Worm (Caenorhabditis elegans) whole organism, young adult: Measurements from ENCODE around the gene T26C12.3.

Experiments used
- B0336.3 ChIP-seq: fragments of 200-800 bp; sonication (Bioruptor generic); IDR thresholded peaks from 2 replicates; pipeline ENCODE4 v1.3.6; 2022; ENCODE audit warnings: missing genetic modification characterization, missing compliant biosample characterization
- C06A6.2 ChIP-seq: fragments of 200-800 bp; sonication (Bioruptor generic); conservative IDR thresholded peaks from 2 replicates; pipeline ENCODE4 v1.3.6; 2022; ENCODE audit warnings: missing genetic modification characterization, missing compliant biosample characterization
- F39B2.1 ChIP-seq: fragments of 200-800 bp; sonication (Bioruptor generic); IDR thresholded peaks from 2 replicates; pipeline ENCODE4 v1.3.6; 2022; ENCODE audit warnings: missing genetic modification reagents, missing genetic modification characterization, missing compliant biosample characterization
- F49E8.2 ChIP-seq: sonication (generic microtip); optimal IDR thresholded peaks from 3 replicates; lab custom pipeline; 2017; ENCODE audit warnings: missing genetic modification characterization, mild to moderate bottlenecking, missing compliant biosample characterization, antibody characterized with exemption, moderate library complexity; ENCODE audit not compliant: insufficient read depth
- K12H6.12 ChIP-seq: fragments of 200-800 bp; sonication (Bioruptor generic); optimal IDR thresholded peaks from 2 replicates; lab custom pipeline; 2018; ENCODE audit warnings: mild to moderate bottlenecking, missing genetic modification characterization, missing compliant biosample characterization
- T07F8.4 ChIP-seq: sonication (generic microtip); optimal IDR thresholded peaks from 2 replicates; lab custom pipeline; 2016; ENCODE audit warnings: mild to moderate bottlenecking, missing genetic modification characterization, moderate library complexity, missing compliant biosample characterization
- Y95B8A.8 ChIP-seq: fragments of 200-800 bp; sonication (Bioruptor generic); IDR thresholded peaks from 2 replicates; pipeline ENCODE4 v1.3.6; 2022; ENCODE audit warnings: missing genetic modification reagents, missing genetic modification characterization, missing compliant biosample characterization
- aptf-2 ChIP-seq: fragments of 200-800 bp; sonication (Bioruptor generic); conservative IDR thresholded peaks from 2 replicates; pipeline ENCODE4 v1.3.6; 2022; ENCODE audit warnings: missing genetic modification reagents, missing genetic modification characterization, missing compliant biosample characterization
- atf-7 ChIP-seq: sonication (generic microtip); optimal IDR thresholded peaks from 2 replicates; lab custom pipeline; 2017; ENCODE audit warnings: mild to moderate bottlenecking, missing genetic modification characterization, missing compliant biosample characterization
- attf-3 ChIP-seq: fragments of 200-800 bp; sonication (Bioruptor generic); conservative IDR thresholded peaks from 2 replicates; pipeline ENCODE4 v1.3.6; 2022; ENCODE audit warnings: missing genetic modification reagents, missing genetic modification characterization, missing compliant biosample characterization
- attf-5 ChIP-seq: fragments of 200-800 bp; sonication (Bioruptor generic); optimal IDR thresholded peaks from 2 replicates; lab custom pipeline; 2018; ENCODE audit warnings: mild to moderate bottlenecking, missing genetic modification characterization, missing compliant biosample characterization
- ccch-3 ChIP-seq: fragments of 200-800 bp; sonication (Bioruptor generic); optimal IDR thresholded peaks from 2 replicates; lab custom pipeline; 2018; ENCODE audit warnings: mild to moderate bottlenecking, missing genetic modification characterization, missing compliant biosample characterization
- cebp-1 ChIP-seq, 2 experiments: fragments of 200-800 bp in 1 of 2; sonication (Bioruptor generic) in 1 of 2; sonication (generic microtip) in 1 of 2; IDR thresholded peaks in 1 of 2; optimal IDR thresholded peaks in 1 of 2; 2 replicates each; pipeline versions ENCODE4 v1.3.6 to Lab custom; 2017 to 2022; ENCODE audit warnings: missing compliant biosample characterization in 2 of 2, missing genetic modification characterization in 2 of 2, mild to moderate bottlenecking in 1 of 2, missing genetic modification reagents in 1 of 2, moderate library complexity in 1 of 2
- cebp-2 ChIP-seq: fragments of 200-800 bp; sonication (Bioruptor generic); IDR thresholded peaks from 2 replicates; pipeline ENCODE4 v1.3.6; 2022; ENCODE audit warnings: missing genetic modification characterization, missing compliant biosample characterization
- ceh-79 ChIP-seq: sonication (generic microtip); optimal IDR thresholded peaks from 2 replicates; lab custom pipeline; 2017; ENCODE audit warnings: mild to moderate bottlenecking, missing genetic modification characterization, missing compliant biosample characterization
- chd-7 ChIP-seq: sonication (generic microtip); optimal IDR thresholded peaks from 2 replicates; lab custom pipeline; 2016; ENCODE audit warnings: mild to moderate bottlenecking, missing genetic modification characterization, moderate library complexity, missing compliant biosample characterization
- dox-1 ChIP-seq: fragments of 200-800 bp; sonication (Bioruptor generic); IDR thresholded peaks from 2 replicates; pipeline ENCODE4 v1.3.6; 2022; ENCODE audit warnings: missing genetic modification reagents, missing genetic modification characterization, missing compliant biosample characterization
- ekl-4 ChIP-seq: fragments of 200-800 bp; sonication (Bioruptor generic); IDR thresholded peaks from 2 replicates; pipeline ENCODE4 v1.3.6; 2022; ENCODE audit warnings: missing genetic modification reagents, missing genetic modification characterization, missing compliant biosample characterization
- ets-4 ChIP-seq: fragments of 200-800 bp; sonication (Bioruptor generic); optimal IDR thresholded peaks from 2 replicates; lab custom pipeline; 2018; ENCODE audit warnings: mild to moderate bottlenecking, missing genetic modification characterization, missing compliant biosample characterization
- hmg-1.2 ChIP-seq: fragments of 200-800 bp; sonication (Bioruptor generic); IDR thresholded peaks from 2 replicates; pipeline ENCODE4 v1.3.6; 2022; ENCODE audit warnings: missing genetic modification reagents, missing genetic modification characterization, missing compliant biosample characterization
- hmg-20 ChIP-seq: fragments of 200-800 bp; sonication (Bioruptor generic); IDR thresholded peaks from 2 replicates; pipeline ENCODE4 v1.3.6; 2022; ENCODE audit warnings: missing genetic modification reagents, missing genetic modification characterization, missing compliant biosample characterization
- let-607 ChIP-seq, 2 experiments: fragments of 200-800 bp in 1 of 2; sonication (Bioruptor generic) in 1 of 2; sonication (generic microtip) in 1 of 2; optimal IDR thresholded peaks; 2 replicates each; lab custom pipeline; 2016 to 2018; ENCODE audit warnings: mild to moderate bottlenecking in 2 of 2, missing compliant biosample characterization in 2 of 2, missing genetic modification characterization in 2 of 2, moderate library complexity in 2 of 2, missing genotype in 1 of 2
- lin-40 ChIP-seq: sonication (generic microtip); optimal IDR thresholded peaks from 2 replicates; lab custom pipeline; 2016; ENCODE audit warnings: missing genetic modification characterization, mild to moderate bottlenecking, missing compliant biosample characterization, missing genotype, missing genetic modification reagents
- lir-1 ChIP-seq: fragments of 200-800 bp; sonication (Bioruptor generic); conservative IDR thresholded peaks from 2 replicates; pipeline ENCODE4 v1.3.6; 2022; ENCODE audit warnings: missing genetic modification reagents, missing genetic modification characterization, missing compliant biosample characterization
- lsy-27 ChIP-seq: sonication (generic microtip); optimal IDR thresholded peaks from 2 replicates; lab custom pipeline; 2017; ENCODE audit warnings: missing genetic modification characterization, mild to moderate bottlenecking, missing compliant biosample characterization, antibody characterized with exemption, missing genotype, borderline replicate concordance; ENCODE audit not compliant: insufficient read depth
- nfya-2 ChIP-seq: fragments of 200-800 bp; sonication (Bioruptor generic); IDR thresholded peaks from 2 replicates; pipeline ENCODE4 v1.3.6; 2022; ENCODE audit warnings: missing genetic modification reagents, missing genetic modification characterization, missing compliant biosample characterization
- nhr-80 ChIP-seq: sonication (generic microtip); optimal IDR thresholded peaks from 2 replicates; lab custom pipeline; 2016; ENCODE audit warnings: missing genetic modification characterization, missing compliant biosample characterization
- nhr-90 ChIP-seq: sonication (generic microtip); optimal IDR thresholded peaks from 2 replicates; lab custom pipeline; 2016; ENCODE audit warnings: missing genotype, mild to moderate bottlenecking, missing genetic modification characterization, missing compliant biosample characterization
- rec-8 ChIP-seq, 2 experiments: sonication (generic microtip); optimal IDR thresholded peaks; 2 replicates each; lab custom pipeline; 2016; ENCODE audit warnings: mild to moderate bottlenecking in 2 of 2, missing genetic modification characterization in 2 of 2, missing genetic modification reagents in 2 of 2, missing genotype in 2 of 2, missing biosample characterization in 1 of 2, missing compliant biosample characterization in 1 of 2, moderate library complexity in 1 of 2
- rpc-1 ChIP-seq, 2 experiments: fragments of 150-350 bp in 1 of 2; sonication (generic microtip) in 1 of 2; optimal IDR thresholded peaks; 2 replicates each; lab custom pipeline; 2014 to 2018; ENCODE audit warnings: missing biosample characterization in 1 of 2, missing genetic modification characterization in 1 of 2, missing genetic modification reagents in 1 of 2, missing genotype in 1 of 2
- snpc-3.4 ChIP-seq: sonication (generic microtip); optimal IDR thresholded peaks from 2 replicates; lab custom pipeline; 2017; ENCODE audit warnings: missing genetic modification characterization, mild to moderate bottlenecking, missing compliant biosample characterization, antibody characterized with exemption, moderate library complexity, missing genotype, missing genetic modification reagents
- snpc-4 ChIP-seq, 5 experiments: fragments of 150-350 bp in 1 of 5; sonication (generic microtip) in 4 of 5; optimal IDR thresholded peaks; 2 replicates each; lab custom pipeline; 2014 to 2018; ENCODE audit warnings: missing genetic modification characterization in 5 of 5, missing biosample characterization in 3 of 5, antibody characterized with exemption in 2 of 5, mild to moderate bottlenecking in 2 of 5, missing compliant biosample characterization in 2 of 5, missing genotype in 2 of 5, moderate library complexity in 2 of 5, missing genetic modification reagents in 1 of 5
- sptf-2 ChIP-seq: fragments of 200-800 bp; sonication (Bioruptor generic); optimal IDR thresholded peaks from 2 replicates; lab custom pipeline; 2018; ENCODE audit warnings: mild to moderate bottlenecking, missing genetic modification characterization, missing compliant biosample characterization
- tbx-9 ChIP-seq: sonication (generic microtip); optimal IDR thresholded peaks from 2 replicates; lab custom pipeline; 2016; ENCODE audit warnings: borderline replicate concordance, missing genetic modification characterization, inconsistent platforms, missing compliant biosample characterization
- unc-62 ChIP-seq: fragments of 150-350 bp; optimal IDR thresholded peaks from 2 replicates; lab custom pipeline; 2014; ENCODE audit warnings: missing biosample characterization, missing genetic modification reagents, missing genetic modification characterization
- zfh-2 ChIP-seq: fragments of 200-800 bp; sonication (Bioruptor generic); conservative IDR thresholded peaks from 2 replicates; pipeline ENCODE4 v1.3.6; 2022; ENCODE audit warnings: missing genetic modification reagents, missing genetic modification characterization, missing compliant biosample characterization
- zim-3 ChIP-seq: sonication (generic microtip); optimal IDR thresholded peaks from 2 replicates; lab custom pipeline; 2017; ENCODE audit warnings: mild to moderate bottlenecking, missing genetic modification characterization, moderate library complexity, missing compliant biosample characterization
- ztf-25 ChIP-seq: fragments of 200-800 bp; sonication (Bioruptor generic); IDR thresholded peaks from 2 replicates; pipeline ENCODE4 v1.3.6; 2022; ENCODE audit warnings: missing genetic modification reagents, missing genetic modification characterization, missing compliant biosample characterization

Gene T26C12.3

DNA sequence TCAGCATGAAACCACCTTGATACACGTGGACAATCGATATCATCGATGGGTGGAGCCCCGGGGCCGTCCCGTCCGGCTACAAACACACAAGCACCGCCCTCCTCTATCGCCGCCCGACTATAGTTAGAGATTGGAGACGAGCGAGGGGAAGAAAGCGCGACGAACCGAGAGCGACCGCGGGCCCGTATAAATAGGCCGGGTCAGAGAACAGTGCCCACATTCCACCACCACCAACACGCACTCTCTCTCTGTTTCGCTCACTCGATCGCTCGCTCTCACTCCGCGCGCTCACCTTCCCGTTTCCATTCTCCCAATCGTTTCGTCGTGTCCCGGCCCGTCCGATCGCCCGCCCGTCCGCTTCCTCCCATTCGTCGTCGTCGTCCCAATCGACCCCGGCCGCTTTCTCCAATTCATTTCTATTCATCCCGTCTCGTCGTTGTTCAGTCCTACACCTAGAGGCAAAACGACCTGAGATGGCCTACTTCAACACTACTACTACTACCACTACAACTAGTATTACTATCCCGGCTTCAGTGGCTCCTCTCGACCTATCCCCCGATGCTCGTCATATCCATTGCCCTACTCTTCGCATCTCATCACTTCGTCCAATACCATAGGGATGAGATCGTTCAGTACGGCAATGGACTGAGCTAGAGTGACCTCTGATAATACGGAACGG lies 40.4 kb downstream of the T26C12.3 start (continued):
- TF ChIP-seq snpc-4 (GFP tag; optimal IDR thresholded peaks at IDR 0.05; lab: Kevin White, UChicago) (no peak), snpc-4 (tag; optimal IDR thresholded peaks at IDR 0.05; lab: Kevin White, UChicago) (peak in 1 of 4 experiments; percentile 32), ztf-25 (GFP tag; lab: Robert Waterston, UW) (no peak)
- TF ChIP-seq, all 124 proteins: peak for 26

DNA sequence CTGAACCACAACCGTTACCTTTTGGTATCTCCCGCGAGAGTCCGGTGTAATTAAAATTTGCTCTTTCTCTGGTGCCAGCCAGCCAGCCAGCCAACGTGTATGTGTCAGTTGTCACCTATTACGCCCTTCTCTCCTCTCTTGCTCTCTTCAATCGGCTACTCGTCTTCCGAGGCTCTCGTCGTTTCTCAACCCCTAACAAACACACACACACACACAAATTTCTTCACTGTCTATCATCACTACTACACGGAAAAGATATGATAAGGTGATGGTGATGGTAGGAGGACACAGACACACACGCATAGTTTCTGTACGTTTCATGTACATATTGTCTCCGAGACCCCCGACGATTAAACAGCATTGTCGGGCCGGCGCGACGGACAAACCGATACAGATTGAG lies 41.6 kb downstream of the T26C12.3 start:
- TF ChIP-seq attf-5 (peak; percentile 6), zim-3 (tag; lab: Kevin White, UChicago) (no peak), let-607 (tag; optimal IDR thresholded peaks at IDR 0.05; lab: Kevin White, UChicago) (peak; percentile 20 to 76), ets-4 (GFP tag; lab: Kevin White, UChicago) (peak; percentile 29), rpc-1 (optimal IDR thresholded peaks at IDR 0.05; lab: Kevin White, UChicago) (no peak), rpc-1 (tag; optimal IDR thresholded peaks at IDR 0.05; lab: Kevin White, UChicago) (no peak), cebp-1 (GFP tag; IDR thresholded peaks at IDR 0.05; lab: Robert Waterston, UW) (no peak), cebp-1 (tag; optimal IDR thresholded peaks at IDR 0.05; lab: Kevin White, UChicago) (peak; percentile 17), zfh-2 (0 out of 2 replicates have a peak, but pooled peaks have one; percentile 12), sptf-2 (GFP tag; lab: Kevin White, UChicago) (no peak), nhr-80 (tag; lab: Kevin White, UChicago) (peak; percentile 85)

DNA sequence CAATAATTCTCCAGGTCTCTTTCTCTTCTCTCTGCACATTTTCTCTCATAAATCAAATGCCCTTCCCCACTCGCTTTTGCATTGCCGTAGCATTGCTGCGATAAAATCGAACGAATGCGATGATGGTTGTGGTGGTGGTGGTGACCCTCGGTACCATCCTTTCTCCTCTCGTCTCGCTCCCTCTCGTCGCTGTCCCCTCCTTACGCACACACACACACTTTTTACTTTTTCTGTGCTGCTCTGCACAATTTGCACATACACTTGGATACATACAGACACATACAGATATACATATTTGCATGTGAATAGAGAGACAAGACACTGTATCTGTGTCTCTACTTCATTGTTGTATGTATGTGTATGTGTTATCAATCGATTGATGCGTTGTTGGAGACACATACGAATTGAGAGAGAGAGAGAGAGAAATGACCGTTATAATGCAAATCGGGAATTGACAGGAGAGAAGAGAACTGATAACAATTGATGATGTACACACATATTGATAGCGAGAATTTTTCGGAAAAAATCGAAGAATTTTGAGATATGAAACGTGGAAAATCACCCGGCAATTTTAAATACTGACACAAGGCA lies 45.6 kb downstream of the T26C12.3 start:
- TF ChIP-seq ccch-3 (GFP tag; lab: Kevin White, UChicago), result no peak
- no peak for TF ChIP-seq F39B2.1
- no peak for TF ChIP-seq lsy-27 (tag; lab: Kevin White, UChicago)
- TF ChIP-seq atf-7 (tag; lab: Kevin White, UChicago), result peak; percentile 82
- peak; percentile 59 for TF ChIP-seq attf-5
- no peak for TF ChIP-seq cebp-2 (GFP tag; lab: Robert Waterston, UW)
- TF ChIP-seq hmg-1.2 (GFP tag; lab: Robert Waterston, UW), result peak; percentile 52
- TF ChIP-seq lir-1 (GFP tag; lab: Robert Waterston, UW), result peak; percentile 5; the same call in 1 of the 2 replicates
- TF ChIP-seq aptf-2 (GFP tag; lab: Robert Waterston, UW), result no peak
- TF ChIP-seq hmg-20 (GFP tag; lab: Robert Waterston, UW), result no peak
- no peak for TF ChIP-seq ceh-79 (tag; lab: Kevin White, UChicago)
- TF ChIP-seq nfya-2 (GFP tag; lab: Robert Waterston, UW), result no peak
- peak; percentile 54; the same call in 1 of the 2 replicates for TF ChIP-seq zfh-2
- peak; percentile 64 for TF ChIP-seq nhr-90 (tag; lab: Kevin White, UChicago)
- peak; percentile 53; the same call in 1 of the 2 replicates for TF ChIP-seq B0336.3 (GFP tag; lab: Robert Waterston, UW)
- peak; percentile 98 for TF ChIP-seq nhr-80 (tag; lab: Kevin White, UChicago)
- no peak for TF ChIP-seq snpc-3.4 (tag; lab: Kevin White, UChicago)
- TF ChIP-seq ekl-4 (GFP tag; lab: Robert Waterston, UW), result 0 out of 2 replicates have a peak, but pooled peaks have one; percentile 27
- TF ChIP-seq F49E8.2, result no peak
- no peak for TF ChIP-seq Y95B8A.8
- no peak for TF ChIP-seq snpc-4 (GFP tag; optimal IDR thresholded peaks at IDR 0.05; lab: Kevin White, UChicago)
- TF ChIP-seq snpc-4 (tag; optimal IDR thresholded peaks at IDR 0.05; lab: Kevin White, UChicago), result peak in 2 of 4 experiments; percentile 42 to 47
- TF ChIP-seq K12H6.12, result peak; percentile 2
- peak; percentile 75 for TF ChIP-seq dox-1
- TF ChIP-seq unc-62 (GFP tag; lab: Kevin White, UChicago), result peak; percentile 61
- TF ChIP-seq tbx-9 (tag; lab: Kevin White, UChicago), result no peak
- TF ChIP-seq lin-40 (tag; lab: Kevin White, UChicago), result peak; percentile 42
- TF ChIP-seq let-607 (tag; optimal IDR thresholded peaks at IDR 0.05; lab: Kevin White, UChicago), result peak; percentile 83 to 87
- TF ChIP-seq cebp-1 (GFP tag; IDR thresholded peaks at IDR 0.05; lab: Robert Waterston, UW), result no peak
- TF ChIP-seq cebp-1 (tag; optimal IDR thresholded peaks at IDR 0.05; lab: Kevin White, UChicago), result peak; percentile 60
- no peak for TF ChIP-seq attf-3 (GFP tag; lab: Robert Waterston, UW)
- TF ChIP-seq chd-7, result peak; percentile 48
- no peak for TF ChIP-seq T07F8.4 (tag; lab: Kevin White, UChicago)
- no peak for TF ChIP-seq rec-8 (tag; optimal IDR thresholded peaks at IDR 0.05; lab: Kevin White, UChicago)
- TF ChIP-seq C06A6.2, result no peak
- TF ChIP-seq ets-4 (GFP tag; lab: Kevin White, UChicago), result peak; percentile 77
